Worm (Caenorhabditis elegans): ENCODE measurements around the gene C14F11.4.

DNA sequence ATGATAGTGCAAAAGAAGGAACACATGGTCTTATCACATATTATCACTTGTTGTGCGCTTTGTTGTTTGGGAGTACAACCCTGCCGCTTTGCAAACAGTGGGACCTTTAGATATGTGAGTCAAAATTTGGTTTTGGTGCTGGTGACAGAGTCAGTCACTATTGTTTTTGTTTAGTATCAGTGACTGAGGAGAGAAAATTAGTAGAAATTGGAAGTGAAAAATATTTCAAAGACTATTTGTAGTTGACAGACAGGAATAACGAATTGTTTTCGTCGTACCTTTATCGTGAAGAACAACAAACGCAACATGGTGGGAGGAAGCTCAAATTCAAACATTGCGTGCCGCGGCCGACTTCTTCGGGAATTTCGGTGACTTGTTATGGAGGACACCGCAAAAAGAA is 16.3 kb downstream of the C14F11.4 start, which contains the start of gene lrch-1:
- no peak for TF ChIP-seq nhr-77 (tag; optimal IDR thresholded peaks at IDR 0.05)
- no peak for TF ChIP-seq nhr-11 (tag; optimal IDR thresholded peaks at IDR 0.05)
- TF ChIP-seq skn-1 (tag; optimal IDR thresholded peaks at IDR 0.05): no peak
- no peak for TF ChIP-seq nhr-12 (tag; optimal IDR thresholded peaks at IDR 0.05)
- no peak for TF ChIP-seq snpc-4 (tag; optimal IDR thresholded peaks at IDR 0.05)
- TF ChIP-seq ztf-11 (tag; optimal IDR thresholded peaks at IDR 0.05): no peak
- TF ChIP-seq lin-13 (GFP tag; optimal IDR thresholded peaks at IDR 0.05): no peak
- TF ChIP-seq sma-3 (GFP tag; optimal IDR thresholded peaks at IDR 0.05): no peak

Data from whole organism, L2 larva.